Fruit fly (Drosophila melanogaster) S2 (cell line): ENCODE data around the gene AsnRS.

Experiments
- CG8478 ChIP-seq: fragments of >200 bp; optimal IDR thresholded peaks from 2 replicates; lab custom pipeline; 2018
- CTCF ChIP-seq, 2 experiments: fragments of >200 bp; optimal IDR thresholded peaks; 2 replicates each; lab custom pipeline; 2018

Gene AsnRS

dm6 chr2L:19138361-19139041, 6.7 kb upstream of the AsnRS start:
- TF ChIP-seq CG8478 (lab: Kevin White, UChicago) = no peak
- no peak for TF ChIP-seq CTCF (optimal IDR thresholded peaks at IDR 0.05; lab: Kevin White, UChicago)

dm6 chr2L:19137494-19138360, 6.0 kb upstream of the AsnRS start:
- no peak for TF ChIP-seq CG8478 (lab: Kevin White, UChicago)
- no peak for TF ChIP-seq CTCF (optimal IDR thresholded peaks at IDR 0.05; lab: Kevin White, UChicago)

dm6 chr2L:19136735-19137134, 5.0 kb upstream of the AsnRS start:
- TF ChIP-seq CTCF (optimal IDR thresholded peaks at IDR 0.05; lab: Kevin White, UChicago) (no peak), CG8478 (lab: Kevin White, UChicago) (no peak)

- TF ChIP-seq CTCF (optimal IDR thresholded peaks at IDR 0.05; lab: Kevin White, UChicago) (no peak), CG8478 (lab: Kevin White, UChicago) (no peak)
Observed at dm6 chr2L:19135955-19136677, 4.4 kb upstream of the AsnRS start.

dm6 chr2L:19134814-19135523, 3.2 kb upstream of the AsnRS start, which contains the start of gene Polr1D:
Gene Polr1D, minus strand, starts transcription at chr2L:19135233.
- TF ChIP-seq CG8478 (lab: Kevin White, UChicago) (no peak), CTCF (optimal IDR thresholded peaks at IDR 0.05; lab: Kevin White, UChicago) (no peak)

dm6 chr2L:19134366-19134689, 2.6 kb upstream of the AsnRS start:
- no peak for TF ChIP-seq CG8478 (lab: Kevin White, UChicago)

dm6 chr2L:19133465-19134365, 2.0 kb upstream of the AsnRS start, which contains the start of gene brat:
Gene brat, plus strand, starts transcription at chr2L:19133816.
- TF ChIP-seq CTCF (optimal IDR thresholded peaks at IDR 0.05; lab: Kevin White, UChicago) = peak in 1 of 2 experiments; percentile 12
- no peak for TF ChIP-seq CG8478 (lab: Kevin White, UChicago)

dm6 chr2L:19126888-19127287, 4.9 kb downstream of the AsnRS start:
- TF ChIP-seq CTCF (optimal IDR thresholded peaks at IDR 0.05; lab: Kevin White, UChicago) = no peak
- no peak for TF ChIP-seq CG8478 (lab: Kevin White, UChicago)

DNA sequence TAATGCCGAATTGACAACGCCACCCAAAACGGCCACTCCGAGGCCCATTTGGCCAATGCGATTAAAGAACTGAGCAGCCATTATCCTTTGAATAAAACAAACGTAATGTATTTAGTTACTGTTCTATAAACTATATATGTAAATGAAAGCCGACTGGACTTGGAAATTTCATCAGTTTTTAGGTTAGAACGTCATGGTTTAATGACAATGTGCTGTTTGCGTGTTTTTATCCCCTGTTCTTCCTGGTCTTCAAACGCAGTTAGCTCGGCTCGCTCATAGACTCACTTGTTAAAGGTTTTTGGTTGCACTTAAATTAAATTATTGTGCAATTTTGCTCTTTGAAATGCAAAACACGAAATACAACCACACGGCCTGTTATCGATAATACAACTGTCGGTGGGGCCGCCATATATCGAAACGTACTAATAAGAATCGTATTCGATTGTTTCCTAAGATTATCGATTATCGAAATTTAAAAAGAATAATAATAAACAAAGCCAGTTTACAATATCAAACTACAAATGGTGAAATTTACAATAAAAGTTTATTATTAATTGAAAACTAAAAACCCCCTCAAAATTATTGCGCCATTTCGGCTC, 8.2 kb downstream of the AsnRS start, which contains the start of gene Phb1:
Gene Phb1 (minus strand): TSS at position 398 of the 599 bp plus-strand sequence.
- TF ChIP-seq CG8478 (lab: Kevin White, UChicago) = no peak
- TF ChIP-seq CTCF (optimal IDR thresholded peaks at IDR 0.05; lab: Kevin White, UChicago) = no peak

- TF ChIP-seq CG8478 (lab: Kevin White, UChicago) (no peak), CTCF (optimal IDR thresholded peaks at IDR 0.05; lab: Kevin White, UChicago) (no peak)
Observed at dm6 chr2L:19120984-19121383, 10.8 kb downstream of the AsnRS start.

DNA sequence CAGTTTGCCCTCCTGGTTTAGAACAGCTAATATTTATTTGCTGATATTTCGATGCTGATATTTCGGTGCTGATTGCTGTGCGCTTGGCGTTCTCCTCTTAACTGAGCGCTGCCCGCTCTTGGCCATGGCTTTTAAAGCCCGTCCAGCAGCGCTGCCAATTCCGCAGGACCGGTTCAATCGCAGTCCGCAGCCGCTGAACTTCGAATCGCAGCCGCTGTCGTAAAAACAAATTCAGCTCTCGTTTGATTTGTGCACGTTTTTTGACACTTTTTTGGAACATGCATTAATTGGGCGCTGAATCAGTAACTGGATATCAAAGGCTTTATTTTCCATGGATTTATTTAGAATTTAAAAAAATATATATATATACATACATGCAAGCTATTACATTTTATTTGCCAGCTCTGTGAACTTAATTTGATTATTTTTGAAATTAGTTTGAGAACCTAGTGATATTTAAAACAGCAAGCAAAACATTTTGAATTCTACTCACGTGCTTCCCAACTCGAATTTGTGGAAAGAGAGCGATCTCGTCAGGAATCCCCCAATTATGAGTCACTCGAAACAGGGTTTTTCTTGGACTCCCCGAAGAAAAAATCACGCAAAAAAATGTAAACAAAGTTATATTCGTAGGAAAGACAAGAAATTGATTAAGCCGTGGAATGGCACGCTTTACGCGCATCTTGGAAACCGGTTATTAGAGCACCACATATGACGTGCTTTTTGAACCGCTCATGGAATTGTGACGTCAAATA, 11.4 kb downstream of the AsnRS start, which contains the start of gene Ddc:
Gene Ddc (minus strand): TSS at position 111 of the 755 bp plus-strand sequence.
- no peak for TF ChIP-seq CTCF (optimal IDR thresholded peaks at IDR 0.05; lab: Kevin White, UChicago)
- TF ChIP-seq CG8478 (lab: Kevin White, UChicago) = no peak

dm6 chr2L:19114183-19114776, 17.5 kb downstream of the AsnRS start, which contains the start of gene CG10561:
Gene CG10561, plus strand, starts transcription at chr2L:19114401.
- TF ChIP-seq CTCF (optimal IDR thresholded peaks at IDR 0.05; lab: Kevin White, UChicago) (no peak), CG8478 (lab: Kevin White, UChicago) (no peak)
